Worm (Caenorhabditis elegans): ENCODE measurements around the gene C07E3.9.

DNA sequence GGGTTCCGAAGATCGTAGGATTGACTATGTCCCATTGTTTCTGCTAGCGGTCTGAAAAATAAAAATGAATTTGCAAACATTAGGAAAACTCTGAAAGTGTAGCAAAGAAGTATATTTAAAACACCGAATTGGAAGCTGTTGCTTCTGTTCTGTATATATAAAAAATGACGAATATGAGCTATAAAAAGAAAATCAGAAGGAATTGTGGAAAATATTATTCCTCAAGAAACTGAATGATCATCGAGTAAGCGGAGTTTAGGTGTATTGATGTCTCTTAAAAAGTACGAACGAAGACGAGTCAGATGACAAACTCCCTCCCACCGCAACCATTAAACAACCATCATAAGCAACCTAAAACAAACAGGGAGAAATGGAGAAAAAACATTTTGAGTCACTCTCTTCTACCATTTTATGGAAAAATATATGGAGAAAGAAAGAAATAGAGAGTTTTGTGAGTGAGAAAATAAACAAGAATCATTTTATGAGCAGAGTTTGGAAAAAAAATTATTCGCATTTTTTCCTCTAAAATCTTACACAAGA, 7.0 kb downstream of the C07E3.9 start, which contains the start of gene C07E3.3:
- no peak for TF ChIP-seq lsl-1 (GFP tag; optimal IDR thresholded peaks at IDR 0.05)
- no peak for TF ChIP-seq aptf-2 (GFP tag; conservative IDR thresholded peaks at IDR 0.05)
- no peak for TF ChIP-seq dpl-1 (GFP tag; optimal IDR thresholded peaks at IDR 0.05)
- TF ChIP-seq snpc-4 (GFP tag; optimal IDR thresholded peaks at IDR 0.05), result no peak
- TF ChIP-seq snpc-4 (tag; optimal IDR thresholded peaks at IDR 0.05), result no peak
- TF ChIP-seq madf-6 (GFP tag; IDR thresholded peaks at IDR 0.05), result no peak
- no peak for TF ChIP-seq ceh-91 (GFP tag; IDR thresholded peaks at IDR 0.05)
- no peak for TF ChIP-seq attf-3 (GFP tag; conservative IDR thresholded peaks at IDR 0.05)
- TF ChIP-seq hmg-20 (GFP tag; IDR thresholded peaks at IDR 0.05), result no peak
- TF ChIP-seq rpc-1 (optimal IDR thresholded peaks at IDR 0.05), result no peak
- no peak for TF ChIP-seq rpc-1 (tag; optimal IDR thresholded peaks at IDR 0.05)
- no peak for TF ChIP-seq unc-62 (GFP tag; optimal IDR thresholded peaks at IDR 0.05)
- no peak for TF ChIP-seq D2030.7 (GFP tag; IDR thresholded peaks at IDR 0.05)
- no peak for TF ChIP-seq unc-130 (GFP tag; optimal IDR thresholded peaks at IDR 0.05)
- TF ChIP-seq C17E4.6 (GFP tag; IDR thresholded peaks at IDR 0.05), result no peak
- no peak for TF ChIP-seq bed-2 (GFP tag; IDR thresholded peaks at IDR 0.05)
